Fruit fly (Drosophila melanogaster): ENCODE measurements around the gene Prp5.
A peak's percentile ranks its signal among the peaks of the same experiment; 100 is the strongest.

The Prp5 gene

DNA sequence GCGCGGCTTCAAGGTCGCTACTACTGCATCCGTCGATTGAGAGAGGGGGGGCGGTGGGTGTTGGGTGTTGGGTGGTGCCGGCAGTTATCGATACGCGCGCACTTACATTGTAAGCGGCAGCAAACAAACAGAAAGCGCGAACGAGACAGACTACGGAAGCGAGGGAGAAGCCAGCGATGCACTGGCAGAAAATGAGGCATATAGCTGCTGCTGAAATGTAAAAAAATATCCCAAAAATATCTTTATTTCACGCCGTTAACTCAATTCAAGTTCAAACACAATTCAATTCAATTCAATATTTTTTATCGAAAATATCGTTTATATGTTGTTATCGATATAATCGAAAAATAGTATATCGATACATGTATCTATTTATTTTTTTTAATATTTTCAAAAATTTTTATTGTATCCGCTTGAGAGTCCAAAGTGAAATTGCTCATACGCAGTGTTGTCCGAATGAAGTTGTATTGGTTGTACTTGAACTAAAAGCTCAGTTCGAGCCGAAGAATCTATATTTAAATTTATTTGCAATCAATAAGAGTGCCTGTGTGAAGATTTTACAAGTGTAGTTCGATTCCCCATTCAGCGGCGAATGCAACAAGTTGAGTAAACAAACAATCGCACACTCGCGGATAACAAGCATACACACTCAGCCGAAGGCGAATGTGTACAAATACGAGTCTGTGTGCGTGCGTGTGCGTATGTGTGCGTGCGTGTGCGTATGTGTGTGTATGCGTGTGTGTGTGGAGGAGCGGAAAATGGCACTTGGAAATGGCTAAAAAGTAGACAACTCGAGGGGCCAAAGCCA is 32.7 kb upstream of the Prp5 start:
- no peak for TF ChIP-seq noc (tag; optimal IDR thresholded peaks at IDR 0.05)

DNA sequence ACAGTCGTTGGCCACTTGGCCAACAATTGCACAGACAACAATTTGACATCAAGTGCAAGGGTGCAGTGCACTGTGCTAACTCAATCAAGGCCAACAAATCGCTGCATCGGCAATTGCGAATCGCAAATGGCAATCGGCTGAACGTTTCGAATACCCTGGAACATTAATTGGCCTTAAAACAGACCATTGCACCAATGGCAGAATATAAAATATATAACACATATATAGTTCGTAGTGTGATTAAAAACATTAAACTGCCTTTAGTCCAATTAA is 32.2 kb upstream of the Prp5 start:
- TF ChIP-seq noc (tag; optimal IDR thresholded peaks at IDR 0.05): no peak

DNA sequence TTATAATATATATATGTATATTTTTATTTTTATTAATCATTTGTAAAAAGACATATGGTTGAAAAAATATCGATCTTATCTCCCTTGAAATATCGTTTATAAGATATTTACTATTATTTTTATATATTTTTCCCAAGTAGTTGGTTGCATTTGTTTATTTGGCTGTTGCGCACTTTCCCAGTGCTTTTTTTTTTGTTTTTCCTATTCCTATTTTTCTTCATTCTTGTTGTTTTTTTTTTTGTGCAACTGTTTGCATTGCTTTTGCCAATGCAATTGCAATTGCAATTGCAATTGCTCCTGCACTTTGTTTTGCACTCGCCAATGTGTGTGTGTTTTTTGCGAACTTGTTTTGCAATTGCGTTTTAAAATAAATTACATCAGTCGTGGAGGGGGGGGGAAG is 31.6 kb upstream of the Prp5 start:
- TF ChIP-seq noc (tag; optimal IDR thresholded peaks at IDR 0.05): no peak

DNA sequence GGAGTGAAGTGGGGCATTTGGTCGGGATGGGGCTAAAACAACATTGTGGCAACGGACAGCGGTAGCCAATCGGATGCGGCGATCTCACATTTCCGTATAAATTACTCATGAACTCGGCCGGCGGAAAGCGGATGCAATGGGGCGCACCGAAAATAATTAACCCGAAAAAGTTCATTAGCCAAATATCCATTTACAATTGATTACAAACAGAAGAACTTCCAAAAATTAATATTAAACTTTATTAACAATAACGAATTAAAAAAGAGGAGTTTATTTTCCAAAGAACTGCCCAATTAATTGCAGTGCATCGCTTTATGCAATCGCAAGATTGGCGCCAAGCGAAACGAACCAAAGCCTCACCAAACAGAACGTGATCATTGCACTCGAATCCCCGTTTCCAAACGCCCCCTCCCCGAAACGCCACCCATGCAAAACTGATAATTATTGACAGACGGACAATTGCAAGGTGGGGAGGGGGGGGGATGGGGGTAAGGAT is 31.1 kb upstream of the Prp5 start:
- TF ChIP-seq noc (tag; optimal IDR thresholded peaks at IDR 0.05): no peak

DNA sequence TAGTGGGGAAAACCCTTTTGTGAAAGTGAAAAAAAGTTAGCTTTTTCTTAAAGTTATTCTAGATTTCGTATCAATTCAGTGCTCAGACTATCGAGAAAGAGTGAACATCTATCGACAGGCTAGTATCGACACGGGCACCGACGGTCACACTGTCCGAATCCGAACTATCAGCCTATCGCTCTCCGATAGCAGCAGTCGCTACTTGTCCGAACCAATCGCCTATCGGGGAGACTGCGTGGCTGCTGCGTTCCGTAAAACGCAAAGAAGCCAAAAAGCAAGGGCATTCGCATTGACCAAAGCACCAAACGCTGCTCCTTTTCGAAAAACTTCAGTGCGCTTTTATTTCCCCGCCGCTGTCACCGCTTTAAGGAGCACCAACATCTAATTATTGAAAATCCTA is 25.7 kb upstream of the Prp5 start, which contains the start of gene Top1:
TSS of gene Top1 (plus strand) at position 190 of the 400 bp plus-strand sequence.
- TF ChIP-seq noc (tag; optimal IDR thresholded peaks at IDR 0.05): peak; percentile 9

DNA sequence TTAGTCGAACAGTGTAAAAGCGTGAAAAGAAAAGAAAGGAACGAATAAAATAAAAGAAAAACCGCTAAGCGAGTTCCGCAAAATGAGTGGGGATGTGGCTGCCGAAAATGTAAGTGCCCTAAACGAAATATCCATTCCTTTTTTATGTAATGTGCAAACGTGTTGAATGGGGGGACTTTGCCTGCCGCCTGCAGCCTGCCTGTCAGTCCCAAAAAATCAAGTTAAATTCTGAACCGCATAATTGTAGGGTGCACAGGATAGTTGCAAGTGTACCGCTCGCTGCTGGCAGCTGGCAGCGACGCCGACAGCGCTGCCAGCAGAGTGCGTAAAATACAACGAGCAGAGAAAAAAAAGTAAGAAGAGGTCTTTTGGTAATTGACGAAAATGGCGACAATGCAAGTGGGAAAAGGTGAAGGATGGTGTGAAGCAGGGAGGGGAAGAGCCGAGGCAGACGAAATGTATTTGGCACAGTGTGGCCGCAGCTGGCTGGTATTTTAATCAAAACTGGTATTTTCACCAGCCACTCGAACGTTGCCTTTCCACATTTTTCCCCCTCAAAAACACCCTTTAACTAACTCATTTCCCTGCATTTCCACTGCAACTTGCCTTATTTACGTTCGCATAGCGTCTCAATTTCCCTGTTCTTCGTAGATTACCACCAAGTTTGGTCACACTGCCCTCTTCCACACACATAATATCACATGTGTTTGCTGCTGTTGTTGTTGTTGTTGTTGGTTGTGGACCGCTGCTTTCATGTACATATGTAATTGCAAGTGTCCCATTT is 25.1 kb upstream of the Prp5 start:
- TF ChIP-seq noc (tag; optimal IDR thresholded peaks at IDR 0.05): peak; percentile 25

DNA sequence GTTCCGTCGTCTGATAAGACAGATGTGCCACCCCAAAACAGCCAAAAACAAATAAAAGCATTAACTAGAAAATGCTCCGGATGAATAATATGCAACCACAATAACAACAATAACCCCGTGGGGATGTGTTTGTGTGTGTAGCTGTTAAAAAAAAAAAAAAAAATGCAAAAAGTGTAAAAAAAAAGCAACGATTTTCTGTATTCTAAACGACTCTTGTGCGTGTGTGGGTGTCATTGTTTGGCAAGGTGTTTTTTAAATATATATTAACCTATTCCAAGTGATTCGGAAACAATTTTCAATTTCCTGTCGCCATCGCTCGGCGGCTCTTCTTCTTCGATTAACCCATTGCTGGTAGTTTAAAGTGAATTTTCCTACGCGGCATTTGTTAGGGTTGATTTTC is 24.4 kb upstream of the Prp5 start:
- no peak for TF ChIP-seq noc (tag; optimal IDR thresholded peaks at IDR 0.05)

DNA sequence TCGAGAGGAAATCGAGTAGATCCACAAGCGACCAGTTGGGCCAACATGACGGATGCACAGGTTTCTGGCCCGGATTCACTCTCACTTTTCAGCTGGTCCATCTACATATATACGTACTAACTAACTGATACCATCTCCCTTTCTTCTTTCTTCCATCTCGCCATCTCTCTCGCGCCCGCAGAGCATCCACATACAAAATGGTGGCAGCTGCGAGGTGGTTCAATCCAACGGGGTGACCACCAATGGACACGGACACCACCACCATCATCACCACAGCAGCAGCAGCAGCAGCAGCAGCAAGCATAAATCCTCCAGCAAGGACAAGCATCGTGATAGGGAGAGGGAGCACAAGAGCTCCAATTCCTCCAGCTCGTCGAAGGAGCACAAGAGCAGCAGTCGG is 24.0 kb upstream of the Prp5 start:
- TF ChIP-seq noc (tag; optimal IDR thresholded peaks at IDR 0.05): no peak

DNA sequence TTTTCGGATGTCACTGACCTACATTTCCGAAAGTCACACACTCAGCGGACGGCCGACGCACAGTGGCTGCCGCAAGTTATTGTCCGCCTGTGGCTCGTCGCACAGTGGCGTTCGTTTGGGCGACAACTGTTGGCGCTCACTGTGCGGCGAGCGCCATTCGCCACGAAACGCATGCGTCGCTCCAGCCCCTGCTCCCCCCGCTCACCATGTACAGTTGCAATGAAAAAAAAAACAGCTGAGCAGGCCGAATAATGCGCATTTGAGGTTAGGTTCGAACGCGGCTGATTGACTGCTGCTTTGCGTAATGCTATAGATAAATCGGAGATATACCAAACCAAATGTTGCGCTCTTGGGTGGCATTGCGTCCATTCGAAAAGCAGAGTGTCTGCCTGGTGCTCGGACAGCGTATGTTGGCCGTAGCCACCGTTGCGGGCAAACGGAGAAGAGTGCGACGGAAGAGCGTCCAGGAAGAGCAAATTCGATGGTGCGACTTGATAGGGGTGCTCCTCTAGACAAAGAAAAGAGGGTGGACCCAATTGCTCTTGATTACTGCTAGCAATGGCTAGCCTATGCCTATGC is 21.6 kb upstream of the Prp5 start:
- TF ChIP-seq noc (tag; optimal IDR thresholded peaks at IDR 0.05): peak; percentile 66

DNA sequence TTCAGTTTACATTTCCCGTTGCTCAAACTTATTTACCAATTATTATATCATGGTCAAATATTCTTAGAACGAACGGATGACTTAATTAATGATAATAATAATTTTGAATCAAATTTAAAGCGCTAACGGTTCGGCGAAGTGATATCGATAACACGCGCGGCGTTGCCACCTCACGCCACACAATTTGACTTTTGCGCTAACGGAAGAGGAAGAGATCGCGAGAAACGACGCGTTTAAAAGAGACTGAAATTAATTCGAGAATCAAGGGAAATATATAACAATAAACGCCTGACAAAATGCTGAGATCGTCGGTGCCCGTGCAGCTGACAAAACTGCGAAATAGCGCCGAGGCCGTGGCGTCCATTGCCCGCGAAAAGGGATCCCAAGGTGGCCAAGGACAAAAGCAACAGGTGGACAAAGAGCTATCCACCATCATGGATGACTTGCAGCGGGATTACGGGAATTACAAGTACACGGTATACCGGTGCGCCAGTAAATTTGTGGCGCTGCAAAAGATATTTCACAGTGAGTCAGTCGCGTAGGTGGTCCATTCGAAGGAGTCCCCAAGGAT is 16.7 kb upstream of the Prp5 start, which contains the start of gene dah:
TSS of gene dah (plus strand) at position 195 of the 571 bp plus-strand sequence.
- TF ChIP-seq noc (tag; optimal IDR thresholded peaks at IDR 0.05): no peak

DNA sequence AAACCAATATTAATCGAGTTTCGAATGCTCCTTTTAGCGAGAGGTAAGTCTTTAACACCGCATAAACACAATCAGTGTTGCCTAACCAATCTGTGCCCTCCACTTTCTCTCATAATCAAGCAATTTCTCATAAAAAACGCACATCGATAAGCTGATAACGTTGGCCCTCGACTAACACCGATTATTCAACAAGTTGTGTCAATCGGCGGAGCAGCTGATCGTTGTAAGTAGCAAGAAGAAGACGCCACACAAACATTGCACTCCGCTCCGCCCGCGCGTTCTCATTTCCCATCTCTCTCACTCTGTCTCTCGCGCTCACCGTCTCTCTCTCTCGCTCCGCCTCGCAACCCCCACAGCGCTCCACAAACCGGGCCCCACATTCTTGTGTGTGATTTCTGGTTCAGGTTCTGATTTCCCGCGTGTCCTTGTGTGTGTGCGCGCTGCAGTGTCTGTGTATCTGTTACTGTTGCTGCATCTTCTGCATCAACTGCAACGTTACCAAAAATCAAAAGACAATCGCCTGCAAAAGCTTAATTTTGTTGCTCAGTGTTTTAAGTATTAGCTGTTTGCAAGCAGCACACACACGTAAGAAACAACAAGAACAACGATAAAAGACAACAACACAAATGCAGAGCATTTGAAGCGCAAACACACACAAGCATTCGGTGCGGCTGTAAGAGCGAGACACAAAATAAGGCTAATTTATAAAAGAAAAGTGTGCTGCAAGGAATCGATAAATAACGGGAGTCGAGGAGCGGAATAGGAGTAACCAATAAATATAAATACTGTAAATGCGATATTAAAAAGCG is 11.7 kb upstream of the Prp5 start, which contains the start of the genes CG9114 and HDAC6:
TSS of gene CG9114 (minus strand) at position 89 of the 809 bp plus-strand sequence.
TSS of gene HDAC6 (plus strand) at position 245 of the 809 bp plus-strand sequence.
- peak; percentile 15 for TF ChIP-seq noc (tag; optimal IDR thresholded peaks at IDR 0.05)

DNA sequence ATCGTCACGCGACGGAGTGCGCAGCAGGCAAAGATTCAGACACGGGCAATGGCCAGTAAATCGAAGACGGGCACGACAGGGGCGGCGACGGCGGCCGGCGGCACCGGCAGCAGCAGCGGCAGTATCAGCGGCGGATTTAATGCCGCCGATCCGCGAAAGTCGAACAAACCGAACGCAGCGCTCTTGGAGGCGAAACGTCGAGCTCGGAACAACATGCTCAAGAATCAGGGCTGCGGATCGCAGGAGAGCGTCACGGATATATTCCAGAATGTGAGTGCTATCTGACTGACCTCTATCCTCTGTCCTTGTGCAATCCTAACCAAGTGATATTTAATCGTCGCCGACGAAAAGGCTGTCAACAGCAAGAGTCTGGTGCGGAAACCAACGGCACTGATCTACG is 10.0 kb upstream of the Prp5 start:
- no peak for TF ChIP-seq noc (tag; optimal IDR thresholded peaks at IDR 0.05)

DNA sequence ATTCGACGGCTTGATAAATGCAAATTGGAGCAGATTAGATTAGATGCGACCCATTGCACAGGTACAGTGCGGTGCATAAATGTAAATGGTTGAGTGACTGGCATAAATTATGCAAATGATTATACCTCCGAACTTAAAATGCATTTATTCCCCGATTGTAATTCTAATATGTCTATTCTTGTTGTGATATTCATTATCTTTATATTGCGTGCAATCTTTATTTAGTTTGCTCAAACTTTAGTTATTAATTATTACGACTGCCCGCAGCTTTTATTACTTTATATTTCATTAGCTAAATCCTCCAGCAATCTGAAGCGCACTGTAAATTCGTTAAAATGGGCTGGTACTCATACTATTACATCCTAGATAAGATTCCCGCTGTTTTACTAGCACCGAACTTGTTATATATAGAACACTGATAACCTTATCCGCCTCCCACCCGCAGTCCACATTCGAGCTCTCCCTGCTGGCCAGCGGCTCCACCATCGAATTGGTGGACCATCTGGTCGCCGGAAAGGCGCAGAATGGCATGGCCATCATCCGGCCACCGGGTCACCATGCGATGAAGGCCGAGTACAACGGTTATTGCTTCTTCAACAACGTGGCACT is 9.0 kb upstream of the Prp5 start:
- TF ChIP-seq noc (tag; optimal IDR thresholded peaks at IDR 0.05): peak; percentile 92

DNA sequence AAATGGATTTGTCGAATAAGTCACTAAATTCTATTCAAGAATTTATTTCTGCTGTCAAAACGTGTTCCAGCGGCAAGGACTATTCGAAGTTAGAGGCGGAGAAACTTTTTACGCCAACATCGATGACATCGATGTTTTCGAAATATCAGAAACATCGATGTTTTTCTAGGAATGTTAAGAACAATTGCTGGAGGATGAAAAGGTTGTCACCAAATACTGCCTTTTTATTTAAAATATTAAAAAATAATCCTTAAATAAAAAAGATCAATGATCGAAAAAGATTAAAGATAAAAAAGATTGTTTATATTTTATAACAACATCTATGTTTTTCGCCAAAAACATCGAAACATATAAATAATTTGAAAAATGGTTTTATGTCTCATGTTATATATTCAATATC is 3.0 kb upstream of the Prp5 start, which contains the start of gene CG9123:
TSS of gene CG9123 (minus strand) at position 101 of the 400 bp plus-strand sequence.
- TF ChIP-seq noc (tag; optimal IDR thresholded peaks at IDR 0.05): no peak

DNA sequence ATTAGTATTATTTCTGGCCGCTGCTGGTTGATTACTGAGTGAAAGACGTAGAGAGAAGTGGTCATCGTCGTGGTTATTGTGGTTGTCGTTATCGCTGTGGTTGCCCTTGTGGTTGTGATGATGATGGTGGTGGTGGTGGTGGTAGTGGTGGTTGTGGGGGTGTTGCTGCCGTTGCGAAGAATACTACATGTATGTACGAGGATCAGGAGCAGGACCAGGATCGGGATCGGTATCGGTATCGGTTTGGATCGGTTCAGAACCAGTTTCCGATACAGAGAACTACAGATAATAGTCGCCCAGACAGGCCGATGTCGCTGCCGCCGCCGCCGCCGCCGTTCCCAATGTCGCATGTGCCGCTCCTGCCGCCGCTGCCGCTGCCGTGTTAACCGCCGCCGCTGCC is 7.7 kb downstream of the Prp5 start:
- TF ChIP-seq noc (tag; optimal IDR thresholded peaks at IDR 0.05): no peak
